Worm (Caenorhabditis elegans) whole organism, L1 larva: ENCODE measurements around the gene mrpl-28.

Experiments used
- fkh-4 ChIP-seq: sonication (generic microtip); optimal IDR thresholded peaks from 2 replicates; lab custom pipeline; 2016; ENCODE audit warnings: missing compliant biosample characterization, missing genetic modification characterization, borderline replicate concordance
- lin-13 ChIP-seq: fragments of 150-350 bp; optimal IDR thresholded peaks from 2 replicates; lab custom pipeline; 2014; ENCODE audit warnings: missing biosample characterization, missing genetic modification reagents, missing genetic modification characterization
- lir-3 ChIP-seq: sonication (generic microtip); optimal IDR thresholded peaks from 2 replicates; lab custom pipeline; 2016; ENCODE audit warnings: mild to moderate bottlenecking, missing genetic modification characterization, moderate library complexity, missing compliant biosample characterization; ENCODE audit not compliant: poor library complexity

DNA sequence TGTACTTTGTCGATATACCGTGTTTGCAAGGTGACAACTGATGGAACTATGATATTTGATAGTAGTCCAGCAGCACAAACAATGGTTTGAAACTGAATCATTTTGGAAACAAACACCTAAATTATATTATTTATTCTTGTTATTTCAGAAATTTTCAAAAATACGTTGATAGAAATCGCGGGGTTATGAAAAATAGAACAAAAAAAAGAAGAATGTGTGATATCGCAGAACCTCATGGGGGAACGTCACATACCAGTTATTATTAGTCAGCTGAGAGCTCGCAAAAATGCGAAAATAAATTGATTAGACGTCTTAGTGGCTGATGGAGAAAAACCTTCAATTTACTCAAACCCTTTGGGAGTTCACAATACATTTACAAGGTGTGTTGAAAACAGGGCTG is 33.2 kb upstream of the mrpl-28 start, which contains the start of gene T01D1.5:
- TF ChIP-seq fkh-4 (tag; lab: Kevin White, UChicago), result no peak
- TF ChIP-seq lin-13, result no peak
- TF ChIP-seq lir-3 (tag; lab: Kevin White, UChicago), result no peak
